Fruit fly (Drosophila melanogaster) whole organism, prepupa: ENCODE results near the gene beg.

Experiments used
- Eip78C ChIP-seq: fragments of 200-800 bp; sonication (Bioruptor generic); peaks from one replicate; lab custom pipeline; 2016; ENCODE audit warnings: missing biosample characterization, missing genetic modification characterization
- Sox102F ChIP-seq: fragments of 200-800 bp; sonication (Bioruptor generic); optimal IDR thresholded peaks from 2 replicates; lab custom pipeline; 2016; ENCODE audit warnings: missing biosample characterization, mild to moderate bottlenecking, missing genetic modification characterization
- achi ChIP-seq: fragments of 200-800 bp; sonication (Bioruptor generic); optimal IDR thresholded peaks from 3 replicates; lab custom pipeline; 2016; ENCODE audit warnings: missing biosample characterization, missing genetic modification characterization
- cyc ChIP-seq: fragments of 200-800 bp; sonication (Bioruptor generic); optimal IDR thresholded peaks from 3 replicates; lab custom pipeline; 2016; ENCODE audit warnings: missing biosample characterization, missing genetic modification characterization
- dsx ChIP-seq: fragments of 200-800 bp; optimal IDR thresholded peaks from 3 replicates; lab custom pipeline; 2019; ENCODE audit warnings: missing biosample characterization, mild to moderate bottlenecking, missing genetic modification characterization, moderate library complexity; ENCODE audit not compliant: poor library complexity, severe bottlenecking
- ss ChIP-seq, 2 experiments: fragments of 200-800 bp; sonication (Bioruptor generic); optimal IDR thresholded peaks; 2 replicates in 1 of 2; 3 replicates in 1 of 2; lab custom pipeline; 2017 to 2018; ENCODE audit warnings: mild to moderate bottlenecking in 2 of 2, missing biosample characterization in 2 of 2, missing genetic modification characterization in 2 of 2, moderate library complexity in 1 of 2

DNA sequence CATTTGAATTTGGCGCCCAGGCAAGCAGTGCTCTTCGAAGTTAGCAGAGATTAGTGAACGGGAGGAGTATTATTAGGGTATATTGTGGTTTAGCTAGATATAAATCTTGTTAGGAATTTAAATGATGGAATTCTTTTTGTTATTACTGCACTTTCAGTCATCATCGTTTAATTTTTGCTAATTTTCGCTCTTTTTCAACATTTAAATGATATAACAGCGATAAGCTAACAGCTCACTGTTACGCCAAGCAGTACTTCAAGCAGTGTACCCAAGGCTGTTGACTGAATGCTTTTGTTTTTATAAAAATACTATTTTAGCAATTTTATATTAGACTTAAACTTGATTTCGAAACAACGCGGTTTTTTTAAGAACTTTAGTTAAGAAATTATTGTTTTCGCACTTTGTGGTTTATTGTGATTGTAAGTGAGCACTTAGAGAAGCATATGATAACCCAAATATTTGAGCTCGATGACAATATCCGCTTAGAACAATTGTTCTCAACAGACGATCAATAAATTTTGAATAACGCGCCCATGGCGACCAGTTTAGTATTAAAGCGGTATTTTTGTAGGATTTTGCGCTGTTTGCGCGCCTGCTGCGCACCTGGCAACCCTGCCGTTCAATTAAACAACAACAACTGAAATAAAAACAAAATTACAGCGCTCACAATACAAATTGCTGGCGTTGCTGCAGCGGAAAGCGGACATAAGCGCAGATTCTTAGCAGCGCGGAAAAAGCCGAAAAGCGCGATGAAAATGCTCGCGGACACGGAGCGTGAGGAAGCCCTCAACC, 15.4 kb downstream of the beg start:
- TF ChIP-seq Eip78C (GFP tag; lab: Kevin White, UChicago) (peak; percentile 19), dsx (GFP tag; lab: Kevin White, UChicago) (no peak), ss (GFP tag; optimal IDR thresholded peaks at IDR 0.05; lab: Kevin White, UChicago) (no peak), Sox102F (GFP tag; lab: Kevin White, UChicago) (no peak), cyc (peak; percentile 4), achi (GFP tag; lab: Kevin White, UChicago) (no peak)
